Worm (Caenorhabditis elegans): ENCODE results near the gene F32A11.1.

DNA sequence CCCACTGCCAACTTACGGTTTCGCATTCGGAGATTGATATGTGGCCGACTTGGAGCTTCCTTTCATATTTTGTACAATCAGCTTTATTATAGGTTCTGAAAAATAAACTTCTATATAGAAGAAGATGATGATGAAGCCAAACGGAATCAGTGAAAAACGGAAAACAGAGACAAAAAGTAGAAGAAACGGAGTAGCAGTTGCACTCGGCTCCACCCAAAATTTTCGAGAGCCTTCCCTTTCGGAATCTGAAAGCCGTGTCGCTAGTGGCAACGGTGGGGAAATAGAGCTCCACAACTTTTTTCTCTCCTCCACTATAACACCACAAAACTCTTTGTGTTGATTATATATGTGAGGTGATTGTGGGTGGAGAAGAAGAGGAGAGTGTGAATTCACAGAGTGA, 24.3 kb downstream of the F32A11.1 start, which contains the start of gene W09H1.1:
- no peak for TF ChIP-seq W03F9.2 (tag; optimal IDR thresholded peaks at IDR 0.05)
- no peak for TF ChIP-seq dao-5 (tag; optimal IDR thresholded peaks at IDR 0.05)
- no peak for TF ChIP-seq him-1 (tag; optimal IDR thresholded peaks at IDR 0.05)

All from whole organism, L4/young adult.